Worm (Caenorhabditis elegans): ENCODE data around the gene oac-41.

DNA sequence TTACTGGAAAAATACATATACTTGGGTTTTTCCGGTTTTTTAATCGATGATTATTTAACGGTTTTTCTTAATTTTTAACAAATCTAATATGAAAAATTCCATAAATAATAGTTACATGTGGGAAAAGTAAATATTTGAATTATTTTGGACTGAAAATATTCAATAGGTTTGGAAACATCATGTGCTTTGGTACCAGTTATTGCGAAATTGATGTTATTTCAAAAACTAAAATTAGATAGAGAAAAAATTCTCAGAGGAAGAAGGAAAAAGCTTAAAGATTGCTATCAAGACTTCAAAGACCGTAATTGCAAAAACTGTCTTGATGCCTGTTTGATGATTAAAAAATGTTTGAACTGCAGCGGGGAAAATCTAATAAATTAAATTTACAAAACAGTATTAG is 43.0 kb upstream of the oac-41 start:
- TF ChIP-seq lin-13 (GFP tag; optimal IDR thresholded peaks at IDR 0.05) = no peak
- TF ChIP-seq unc-39 (tag; optimal IDR thresholded peaks at IDR 0.05) = no peak
- no peak for TF ChIP-seq snpc-4 (tag; optimal IDR thresholded peaks at IDR 0.05)
- TF ChIP-seq crh-2 (tag; optimal IDR thresholded peaks at IDR 0.05) = no peak
- TF ChIP-seq lsy-2 (tag; optimal IDR thresholded peaks at IDR 0.05) = no peak
- TF ChIP-seq zag-1 (tag; optimal IDR thresholded peaks at IDR 0.05) = no peak
